Worm (Caenorhabditis elegans) whole organism, L4 larva: ENCODE data around the gene T11F9.10.

Experiments
- T26A8.4 ChIP-seq: fragments of 200-800 bp; sonication (Bioruptor generic); IDR thresholded peaks from 2 replicates; pipeline ENCODE4 v1.3.6; 2022; ENCODE audit warnings: missing genetic modification characterization, missing compliant biosample characterization
- Y5F2A.4 ChIP-seq: fragments of 200-800 bp; sonication (Bioruptor generic); optimal IDR thresholded peaks from 2 replicates; lab custom pipeline; 2018; ENCODE audit warnings: mild to moderate bottlenecking, missing genetic modification characterization, missing compliant biosample characterization
- Y75B8A.6 ChIP-seq: fragments of 200-800 bp; sonication (Bioruptor generic); IDR thresholded peaks from 2 replicates; pipeline ENCODE4 v1.3.6; 2022; ENCODE audit warnings: missing genetic modification reagents, missing genetic modification characterization, missing compliant biosample characterization
- ZK337.2 ChIP-seq: fragments of 200-800 bp; sonication (Bioruptor generic); IDR thresholded peaks from 2 replicates; pipeline ENCODE4 v1.3.6; 2022; ENCODE audit warnings: missing genetic modification reagents, missing genetic modification characterization, missing compliant biosample characterization
- aha-1 ChIP-seq: fragments of 150-350 bp; peaks from one replicate; lab custom pipeline; 2014; ENCODE audit warnings: missing biosample characterization, missing genetic modification characterization
- aly-2 ChIP-seq: sonication (generic microtip); optimal IDR thresholded peaks from 2 replicates; lab custom pipeline; 2018; ENCODE audit warnings: missing biosample characterization, missing genetic modification characterization
- ama-1 ChIP-seq: fragments of 150-350 bp; optimal IDR thresholded peaks from 2 replicates; lab custom pipeline; 2014; ENCODE audit warnings: inconsistent platforms, mixed read lengths
- arid-1 ChIP-seq: fragments of 200-800 bp; sonication (Bioruptor generic); conservative IDR thresholded peaks from 2 replicates; pipeline ENCODE4 v1.3.6; 2022; ENCODE audit warnings: missing genetic modification reagents, missing genetic modification characterization, missing compliant biosample characterization
- ceh-28 ChIP-seq: fragments of 150-350 bp; optimal IDR thresholded peaks from 2 replicates; lab custom pipeline; 2014; ENCODE audit warnings: missing biosample characterization, missing genetic modification reagents, missing genetic modification characterization
- ceh-44 ChIP-seq: fragments of 200-800 bp; sonication (Bioruptor generic); IDR thresholded peaks from 2 replicates; pipeline ENCODE4 v1.3.6; 2022; ENCODE audit warnings: missing genetic modification reagents, missing genetic modification characterization, missing compliant biosample characterization
- cey-2 ChIP-seq: sonication (generic microtip); optimal IDR thresholded peaks from 3 replicates; lab custom pipeline; 2017; ENCODE audit warnings: missing genetic modification characterization, mild to moderate bottlenecking, missing compliant biosample characterization, antibody characterized with exemption, borderline replicate concordance; ENCODE audit not compliant: insufficient read depth
- ctbp-1 ChIP-seq: fragments of 200-800 bp; sonication (Bioruptor generic); IDR thresholded peaks from 2 replicates; pipeline ENCODE4 v1.3.6; 2022; ENCODE audit warnings: missing genetic modification reagents, missing genetic modification characterization, missing compliant biosample characterization
- dmd-6 ChIP-seq: fragments of 200-800 bp; sonication (Bioruptor generic); IDR thresholded peaks from 2 replicates; pipeline ENCODE4 v1.3.6; 2022; ENCODE audit warnings: missing genetic modification reagents, missing genetic modification characterization, missing compliant biosample characterization
- dmd-9 ChIP-seq: fragments of 200-800 bp; sonication (Bioruptor generic); IDR thresholded peaks from 2 replicates; pipeline ENCODE4 v1.3.6; 2022; ENCODE audit warnings: missing genetic modification reagents, missing genetic modification characterization, missing compliant biosample characterization
- dve-1 ChIP-seq: sonication (generic microtip); optimal IDR thresholded peaks from 2 replicates; lab custom pipeline; 2017; ENCODE audit warnings: antibody characterized with exemption, mild to moderate bottlenecking, missing genetic modification characterization, missing compliant biosample characterization; ENCODE audit not compliant: insufficient read depth
- egl-43 ChIP-seq: fragments of 200-800 bp; sonication (Bioruptor generic); IDR thresholded peaks from 2 replicates; pipeline ENCODE4 v1.3.6; 2022; ENCODE audit warnings: missing genetic modification reagents, missing genetic modification characterization, missing compliant biosample characterization
- hlh-11 ChIP-seq: fragments of 200-800 bp; sonication (Bioruptor generic); optimal IDR thresholded peaks from 2 replicates; lab custom pipeline; 2018; ENCODE audit warnings: mild to moderate bottlenecking, missing genetic modification characterization, missing compliant biosample characterization
- hlh-30 ChIP-seq: sonication (generic microtip); optimal IDR thresholded peaks from 2 replicates; lab custom pipeline; 2017; ENCODE audit warnings: antibody characterized with exemption, mild to moderate bottlenecking, missing genetic modification characterization, missing compliant biosample characterization; ENCODE audit not compliant: insufficient read depth
- hmg-1.1 ChIP-seq: fragments of 200-800 bp; sonication (Bioruptor generic); IDR thresholded peaks from 2 replicates; pipeline ENCODE4 v1.3.6; 2022; ENCODE audit warnings: missing genetic modification reagents, missing genetic modification characterization, missing compliant biosample characterization
- jun-1 ChIP-seq: fragments of 150-350 bp; optimal IDR thresholded peaks from 2 replicates; lab custom pipeline; 2014; ENCODE audit warnings: missing biosample characterization, missing genetic modification reagents, missing genetic modification characterization
- lim-7 ChIP-seq: fragments of 200-800 bp; sonication (Bioruptor generic); IDR thresholded peaks from 2 replicates; pipeline ENCODE4 v1.3.6; 2022; ENCODE audit warnings: missing genetic modification characterization, missing compliant biosample characterization
- lin-29 ChIP-seq: fragments of 200-800 bp; sonication (Bioruptor generic); IDR thresholded peaks from 2 replicates; pipeline ENCODE4 v1.3.6; 2022; ENCODE audit warnings: missing genetic modification reagents, missing genetic modification characterization, missing compliant biosample characterization
- lin-38 ChIP-seq: fragments of 200-800 bp; sonication (Bioruptor generic); IDR thresholded peaks from 2 replicates; pipeline ENCODE4 v1.3.6; 2022; ENCODE audit warnings: missing genetic modification reagents, missing genetic modification characterization, missing compliant biosample characterization
- lsy-2 ChIP-seq, 2 experiments: fragments of 150-350 bp in 1 of 2; sonication (generic microtip) in 1 of 2; optimal IDR thresholded peaks; 2 replicates each; lab custom pipeline; 2014 to 2017; ENCODE audit warnings: missing biosample characterization in 2 of 2, missing genetic modification characterization in 2 of 2
- madf-5 ChIP-seq, 2 experiments: fragments of 200-800 bp; sonication (Bioruptor generic); IDR thresholded peaks; 2 replicates each; pipeline ENCODE4 v1.3.6; 2022; ENCODE audit warnings: missing compliant biosample characterization in 2 of 2, missing genetic modification characterization in 2 of 2
- mdl-1 ChIP-seq, 2 experiments: fragments of 150-350 bp in 1 of 2; sonication (generic microtip) in 1 of 2; optimal IDR thresholded peaks; 2 replicates each; lab custom pipeline; 2014 to 2017; ENCODE audit warnings: missing biosample characterization in 2 of 2, missing genetic modification characterization in 2 of 2
- mdt-29 ChIP-seq: fragments of 200-800 bp; sonication (Bioruptor generic); IDR thresholded peaks from 2 replicates; pipeline ENCODE4 v1.3.6; 2022; ENCODE audit warnings: missing genetic modification reagents, missing genetic modification characterization, missing compliant biosample characterization
- mep-1 ChIP-seq: fragments of 150-350 bp; sonication (generic microtip); optimal IDR thresholded peaks from 3 replicates; lab custom pipeline; 2014; ENCODE audit warnings: missing biosample characterization, missing genetic modification characterization
- mes-2 ChIP-seq: sonication (generic microtip); optimal IDR thresholded peaks from 2 replicates; lab custom pipeline; 2016; ENCODE audit warnings: missing genotype, mild to moderate bottlenecking, missing genetic modification characterization, missing compliant biosample characterization; ENCODE audit not compliant: poor library complexity, severe bottlenecking
- mxl-3 ChIP-seq: fragments of 200-800 bp; sonication (Bioruptor generic); optimal IDR thresholded peaks from 2 replicates; lab custom pipeline; 2018; ENCODE audit warnings: mild to moderate bottlenecking, missing genetic modification characterization, missing compliant biosample characterization
- nhr-102 ChIP-seq: sonication (generic microtip); optimal IDR thresholded peaks from 2 replicates; lab custom pipeline; 2016; ENCODE audit warnings: mild to moderate bottlenecking, missing genetic modification characterization, moderate library complexity, missing compliant biosample characterization
- nhr-25 ChIP-seq: sonication (generic microtip); optimal IDR thresholded peaks from 2 replicates; lab custom pipeline; 2017; ENCODE audit warnings: missing genetic modification characterization, mild to moderate bottlenecking, missing compliant biosample characterization, antibody characterized with exemption, moderate library complexity, borderline replicate concordance; ENCODE audit not compliant: insufficient read depth
- nhr-28 ChIP-seq: fragments of 150-350 bp; optimal IDR thresholded peaks from 2 replicates; lab custom pipeline; 2014; ENCODE audit warnings: missing biosample characterization, missing genetic modification characterization
- nhr-76 ChIP-seq: fragments of 150-350 bp; optimal IDR thresholded peaks from 2 replicates; lab custom pipeline; 2014; ENCODE audit warnings: missing biosample characterization, missing genetic modification characterization
- pqm-1 ChIP-seq: sonication (generic microtip); optimal IDR thresholded peaks from 2 replicates; lab custom pipeline; 2017; ENCODE audit warnings: missing biosample characterization, missing genetic modification characterization
- rbr-2 ChIP-seq: sonication (generic microtip); optimal IDR thresholded peaks from 2 replicates; lab custom pipeline; 2016; ENCODE audit warnings: missing genotype, missing genetic modification characterization, missing compliant biosample characterization
- set-16 ChIP-seq: fragments of 200-800 bp; sonication (Bioruptor generic); IDR thresholded peaks from 2 replicates; pipeline ENCODE4 v1.3.6; 2022; ENCODE audit warnings: missing genetic modification reagents, missing genetic modification characterization, missing compliant biosample characterization
- snpc-1.2 ChIP-seq: fragments of 200-800 bp; sonication (Bioruptor generic); IDR thresholded peaks from 2 replicates; pipeline ENCODE4 v1.3.6; 2022; ENCODE audit warnings: missing genetic modification reagents, missing genetic modification characterization, missing compliant biosample characterization
- tag-97 ChIP-seq: fragments of 200-800 bp; sonication (Bioruptor generic); IDR thresholded peaks from 2 replicates; pipeline ENCODE4 v1.3.6; 2022; ENCODE audit warnings: missing genetic modification characterization, missing compliant biosample characterization
- tra-1 ChIP-seq: fragments of 200-800 bp; sonication (Bioruptor generic); IDR thresholded peaks from 2 replicates; pipeline ENCODE4 v1.3.6; 2022; ENCODE audit warnings: missing genetic modification reagents, missing genetic modification characterization, missing compliant biosample characterization
- unc-130 ChIP-seq: sonication (generic microtip); optimal IDR thresholded peaks from 2 replicates; lab custom pipeline; 2016; ENCODE audit warnings: missing genetic modification reagents, missing genetic modification characterization, missing compliant biosample characterization
- unc-62 ChIP-seq, 3 experiments: fragments of 150-350 bp in 1 of 3; sonication (generic microtip); optimal IDR thresholded peaks in 2 of 3; peaks in 1 of 3; 1 replicate in 1 of 3; 2 replicates in 2 of 3; lab custom pipeline; 2014 to 2017; ENCODE audit warnings: missing biosample characterization in 3 of 3, missing genetic modification characterization in 3 of 3, missing genetic modification reagents in 3 of 3, missing genotype in 1 of 3
- ztf-11 ChIP-seq: fragments of 150-350 bp; optimal IDR thresholded peaks from 2 replicates; lab custom pipeline; 2014; ENCODE audit warnings: missing biosample characterization, missing genetic modification characterization

The T11F9.10 gene

DNA sequence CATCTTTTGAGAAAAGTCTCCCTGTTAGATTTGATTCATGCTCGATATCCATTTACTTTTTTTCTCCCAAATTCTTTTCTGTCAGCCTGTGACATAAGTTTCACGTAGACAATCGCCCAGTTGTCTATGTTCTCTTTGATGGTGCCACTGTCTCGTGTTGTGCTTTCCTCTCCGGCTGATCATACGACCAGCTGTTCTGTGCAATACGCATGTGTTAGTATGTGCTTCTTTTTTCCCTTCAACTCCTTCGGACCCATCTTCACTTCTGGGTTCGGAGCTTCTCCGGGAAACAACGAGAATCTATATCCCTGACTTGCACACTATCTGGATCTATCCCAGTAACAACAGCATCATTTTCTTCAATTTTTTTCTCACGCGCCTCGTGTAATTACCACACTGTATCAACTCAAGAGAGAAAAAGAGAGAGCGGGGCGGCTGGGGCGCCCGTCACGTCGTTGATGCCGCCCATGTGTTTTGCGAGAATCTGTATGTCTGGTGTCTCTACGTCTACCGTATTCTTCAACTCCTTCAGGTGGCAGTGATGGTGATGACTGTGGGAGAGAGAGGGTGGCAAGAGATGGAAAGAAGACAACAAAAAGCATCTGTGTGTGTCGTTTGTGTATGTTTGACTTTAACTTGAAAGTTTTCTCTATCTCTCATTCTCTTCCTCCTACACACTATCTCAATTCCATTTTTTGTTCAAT lies 45.2 kb downstream of the T11F9.10 start (continued):
- TF ChIP-seq madf-5 (GFP tag; IDR thresholded peaks at IDR 0.05; lab: Robert Waterston, UW) = no peak
- TF ChIP-seq ztf-11 (tag; lab: Kevin White, UChicago) = no peak
- no peak for TF ChIP-seq ceh-44
- no peak for TF ChIP-seq tag-97 (GFP tag; lab: Robert Waterston, UW)
- TF ChIP-seq ZK337.2 = no peak
- no peak for TF ChIP-seq aly-2 (tag; lab: Kevin White, UChicago)
- no peak for TF ChIP-seq unc-130
- TF ChIP-seq, all 104 proteins: peak for 45

ce11 chrV:11532535-11532853 lies 45.7 kb downstream of the T11F9.10 start:
- peak in 1 of 2 experiments; percentile 93 for TF ChIP-seq unc-62 (GFP tag; optimal IDR thresholded peaks at IDR 0.05 in 1 of 2; lab: Kevin White, UChicago)
- TF ChIP-seq unc-62 (tag; optimal IDR thresholded peaks at IDR 0.05; lab: Kevin White, UChicago) = no peak
- TF ChIP-seq tag-97 (GFP tag; lab: Robert Waterston, UW) = no peak
- TF ChIP-seq set-16 (GFP tag; lab: Robert Waterston, UW) = no peak
- peak; percentile 24 for TF ChIP-seq aha-1 (tag; lab: Kevin White, UChicago)
- TF ChIP-seq ama-1 = peak; percentile 11
- 0 out of 2 replicates have a peak, but pooled peaks have one; percentile 10 for TF ChIP-seq ctbp-1 (GFP tag; lab: Robert Waterston, UW)
- TF ChIP-seq dmd-9 = no peak
- no peak for TF ChIP-seq ceh-28 (tag; lab: Kevin White, UChicago)
- TF ChIP-seq Y5F2A.4 (GFP tag; lab: Kevin White, UChicago) = no peak
- TF ChIP-seq snpc-1.2 = no peak
- TF ChIP-seq dmd-6 = 0 out of 2 replicates have a peak, but pooled peaks have one; percentile 4

DNA sequence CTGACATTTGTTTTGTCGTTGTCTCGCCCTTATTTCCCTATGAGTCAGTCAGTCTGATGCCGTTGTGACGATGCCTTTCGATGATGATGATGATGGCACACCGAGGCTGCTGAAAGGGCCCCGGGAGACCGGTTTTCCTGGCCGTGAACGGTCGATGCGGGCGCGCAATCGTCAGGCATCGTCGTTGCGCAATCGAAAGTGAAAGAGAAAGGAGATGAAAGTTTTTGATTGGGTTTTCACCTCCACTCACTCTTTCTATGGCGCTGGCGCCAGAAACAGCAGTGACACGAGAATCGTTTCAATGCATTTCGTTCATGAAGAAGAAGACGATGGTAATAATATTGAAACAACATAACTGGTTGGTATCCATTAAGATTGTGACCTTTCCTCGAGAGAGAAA lies 46.2 kb downstream of the T11F9.10 start:
- TF ChIP-seq mxl-3 (GFP tag; lab: Kevin White, UChicago) = peak; percentile 62
- TF ChIP-seq mep-1 = peak; percentile 25
- TF ChIP-seq lin-29 (GFP tag; lab: Robert Waterston, UW) = 0 out of 2 replicates have a peak, but pooled peaks have one; percentile 25
- peak; percentile 74 for TF ChIP-seq hlh-11
- TF ChIP-seq ama-1 = peak; percentile 64
- peak; percentile 69 for TF ChIP-seq aha-1 (tag; lab: Kevin White, UChicago)
- no peak for TF ChIP-seq pqm-1 (tag; lab: Kevin White, UChicago)
- 0 out of 2 replicates have a peak, but pooled peaks have one; percentile 16 for TF ChIP-seq lin-38 (GFP tag; lab: Robert Waterston, UW)
- no peak for TF ChIP-seq nhr-102 (tag; lab: Kevin White, UChicago)
- 0 out of 2 replicates have a peak, but pooled peaks have one; percentile 33 for TF ChIP-seq T26A8.4 (GFP tag; lab: Robert Waterston, UW)
- peak; percentile 34; the same call in 1 of the 2 replicates for TF ChIP-seq hmg-1.1 (GFP tag; lab: Robert Waterston, UW)
- TF ChIP-seq lsy-2 (tag; optimal IDR thresholded peaks at IDR 0.05; lab: Kevin White, UChicago) = no peak
- TF ChIP-seq mdl-1 (tag; optimal IDR thresholded peaks at IDR 0.05; lab: Kevin White, UChicago) = peak in 1 of 2 experiments; percentile 70
- peak; percentile 18 for TF ChIP-seq rbr-2
- no peak for TF ChIP-seq dve-1 (tag; lab: Kevin White, UChicago)
- 0 out of 2 replicates have a peak, but pooled peaks have one; percentile 18 for TF ChIP-seq arid-1 (GFP tag; lab: Robert Waterston, UW)
- TF ChIP-seq nhr-28 (tag; lab: Kevin White, UChicago) = peak; percentile 58
- 0 out of 2 replicates have a peak, but pooled peaks have one; percentile 35 for TF ChIP-seq Y75B8A.6 (GFP tag; lab: Robert Waterston, UW)
- TF ChIP-seq mdt-29 (GFP tag; lab: Robert Waterston, UW) = peak; percentile 31; the same call in 1 of the 2 replicates
- TF ChIP-seq nhr-25 (tag; lab: Kevin White, UChicago) = peak; percentile 87
- TF ChIP-seq set-16 (GFP tag; lab: Robert Waterston, UW) = peak; percentile 70
- TF ChIP-seq egl-43 = peak; percentile 72; the same call in 1 of the 2 replicates
- TF ChIP-seq cey-2 (tag; lab: Kevin White, UChicago) = no peak
- TF ChIP-seq mes-2 (tag; lab: Kevin White, UChicago) = peak; percentile 33
- peak; percentile 36 for TF ChIP-seq hlh-30
- peak in 1 of 2 experiments; percentile 62 for TF ChIP-seq unc-62 (GFP tag; optimal IDR thresholded peaks at IDR 0.05 in 1 of 2; lab: Kevin White, UChicago)
- TF ChIP-seq unc-62 (tag; optimal IDR thresholded peaks at IDR 0.05; lab: Kevin White, UChicago) = no peak
- peak; percentile 57 to 69; a peak in 3 of 4 replicates for TF ChIP-seq madf-5 (GFP tag; IDR thresholded peaks at IDR 0.05; lab: Robert Waterston, UW)
- TF ChIP-seq jun-1 (tag; lab: Kevin White, UChicago) = no peak
- TF ChIP-seq nhr-76 = no peak
- no peak for TF ChIP-seq tra-1 (GFP tag; lab: Robert Waterston, UW)
- peak; percentile 42; the same call in 1 of the 2 replicates for TF ChIP-seq lim-7
- TF ChIP-seq, all 104 proteins: peak for 23
